Fruit fly (Drosophila melanogaster): ENCODE results near the gene CG31635.
A peak's percentile ranks its signal among the peaks of the same experiment; 100 is the strongest.

Gene CG31635

DNA sequence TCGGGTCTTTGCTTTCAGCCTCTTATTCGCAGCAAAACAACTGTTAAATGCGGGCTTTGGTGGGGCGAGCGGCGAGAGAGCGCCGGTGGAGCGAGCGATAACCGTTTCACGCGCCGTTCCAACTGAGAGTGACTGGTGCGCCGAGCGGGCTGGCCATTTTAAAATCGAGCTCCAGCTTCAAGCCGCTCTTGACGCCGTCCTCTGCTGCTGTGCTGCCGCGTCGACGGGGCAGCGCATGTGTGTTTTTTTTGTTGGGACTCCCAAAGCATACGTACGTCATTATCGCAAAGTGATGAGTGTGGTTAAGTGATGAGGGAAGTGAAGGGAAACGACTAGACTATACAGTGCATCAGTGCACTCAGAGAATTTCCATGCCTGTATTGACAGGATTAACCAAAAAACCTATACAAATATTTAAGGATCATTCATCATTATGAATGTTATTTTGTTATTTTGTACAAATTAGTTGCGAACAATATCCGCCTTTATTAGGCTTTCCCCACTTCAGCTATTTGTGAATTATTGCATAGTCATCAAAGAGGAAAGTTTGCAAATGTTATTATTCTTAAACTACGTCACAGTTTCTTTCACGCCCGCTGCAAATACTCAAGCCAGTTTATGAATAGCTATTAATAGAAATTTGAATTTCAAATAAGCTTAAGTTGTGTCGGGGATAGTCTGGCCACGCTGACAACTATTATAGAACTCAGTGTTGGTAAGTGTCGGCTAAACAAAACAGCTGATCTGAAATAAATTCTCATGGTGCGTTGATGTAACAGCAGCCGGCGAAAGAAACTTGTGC is 24.5 kb upstream of the CG31635 start, which contains the start of gene Spn27A (continued):
- TF ChIP-seq tap (tag; optimal IDR thresholded peaks at IDR 0.05) = no peak
- TF ChIP-seq Fer1 (GFP tag; optimal IDR thresholded peaks at IDR 0.05) = peak; percentile 46
- TF ChIP-seq p53 (GFP tag; optimal IDR thresholded peaks at IDR 0.05) = peak; percentile 58
- 0 out of 2 replicates have a peak, but pooled peaks have one; percentile 17 for TF ChIP-seq rib (GFP tag; IDR thresholded peaks at IDR 0.05)
- peak; percentile 59 to 99 for TF ChIP-seq Pdp1 (GFP tag; optimal IDR thresholded peaks at IDR 0.05)
- TF ChIP-seq CG11723 (GFP tag; optimal IDR thresholded peaks at IDR 0.05) = peak; percentile 35
- TF ChIP-seq lov (optimal IDR thresholded peaks at IDR 0.05) = no peak
- TF ChIP-seq lov (GFP tag; IDR thresholded peaks at IDR 0.05) = no peak
- TF ChIP-seq CG31224 (GFP tag; IDR thresholded peaks at IDR 0.05) = no peak
- TF ChIP-seq Mrtf (GFP tag; IDR thresholded peaks at IDR 0.05) = peak; percentile 24; the same call in 1 of the 3 replicates
- TF ChIP-seq amos (GFP tag; IDR thresholded peaks at IDR 0.05; ENCODE audit: partially characterized antibody) = peak; percentile 45; the same call in 1 of the 2 replicates
- peak; percentile 34 for TF ChIP-seq CG8290 (GFP tag; optimal IDR thresholded peaks at IDR 0.05)
- TF ChIP-seq CG8290 (tag; optimal IDR thresholded peaks at IDR 0.05) = peak in 1 of 2 experiments; percentile 55
- peak; percentile 59 for TF ChIP-seq Dip3 (GFP tag; optimal IDR thresholded peaks at IDR 0.05)
- TF ChIP-seq CG12236 (GFP tag; optimal IDR thresholded peaks at IDR 0.05) = no peak
- TF ChIP-seq CG12391 (tag; optimal IDR thresholded peaks at IDR 0.05) = peak; percentile 72
- TF ChIP-seq CG34376 (GFP tag; optimal IDR thresholded peaks at IDR 0.05) = peak; percentile 29
- peak; percentile 48 for TF ChIP-seq tin (GFP tag; optimal IDR thresholded peaks at IDR 0.05)
- TF ChIP-seq CG1602 (GFP tag; optimal IDR thresholded peaks at IDR 0.05) = peak; percentile 46
- TF ChIP-seq vfl (GFP tag; optimal IDR thresholded peaks at IDR 0.05) = peak; percentile 6
- no peak for TF ChIP-seq CkIIα-i1 (GFP tag; IDR thresholded peaks at IDR 0.05)

DNA sequence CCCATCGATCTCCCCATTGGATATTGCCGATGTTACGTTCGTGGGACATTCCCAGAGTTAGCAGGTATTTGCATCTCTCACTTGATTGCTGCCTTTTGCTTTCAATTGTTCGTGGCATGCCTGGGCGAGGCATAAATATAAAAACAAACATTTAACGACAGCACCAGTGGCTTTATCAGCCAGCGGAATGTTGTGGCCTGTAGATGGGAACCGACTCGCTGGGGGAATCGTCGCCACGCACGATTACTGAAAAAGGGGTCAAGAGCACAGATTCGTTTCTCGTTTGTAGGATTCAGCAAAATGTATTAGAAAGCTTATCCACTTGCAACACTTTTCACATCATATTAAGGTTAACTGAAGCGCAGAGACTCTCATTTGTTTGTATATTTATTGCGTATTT is 22.5 kb upstream of the CG31635 start:
- TF ChIP-seq zf30C (GFP tag; optimal IDR thresholded peaks at IDR 0.05) = no peak
- TF ChIP-seq CG6175 (GFP tag; IDR thresholded peaks at IDR 0.05) = 0 out of 3 replicates have a peak, but pooled peaks have one; percentile 25
- TF ChIP-seq sug (tag; optimal IDR thresholded peaks at IDR 0.05) = peak; percentile 55
- peak; percentile 35 for TF ChIP-seq CG12769 (tag; optimal IDR thresholded peaks at IDR 0.05)
- TF ChIP-seq CG15479 (GFP tag; optimal IDR thresholded peaks at IDR 0.05) = no peak
- peak; percentile 48 for TF ChIP-seq sens (GFP tag)
- TF ChIP-seq vnd (GFP tag; IDR thresholded peaks at IDR 0.05; ENCODE audit: partially characterized antibody) = no peak
- TF ChIP-seq Deaf1 (tag; optimal IDR thresholded peaks at IDR 0.05) = peak; percentile 46
- peak; percentile 73 for TF ChIP-seq sd (tag; optimal IDR thresholded peaks at IDR 0.05)
- TF ChIP-seq CG14050 (GFP tag; IDR thresholded peaks at IDR 0.05) = no peak

DNA sequence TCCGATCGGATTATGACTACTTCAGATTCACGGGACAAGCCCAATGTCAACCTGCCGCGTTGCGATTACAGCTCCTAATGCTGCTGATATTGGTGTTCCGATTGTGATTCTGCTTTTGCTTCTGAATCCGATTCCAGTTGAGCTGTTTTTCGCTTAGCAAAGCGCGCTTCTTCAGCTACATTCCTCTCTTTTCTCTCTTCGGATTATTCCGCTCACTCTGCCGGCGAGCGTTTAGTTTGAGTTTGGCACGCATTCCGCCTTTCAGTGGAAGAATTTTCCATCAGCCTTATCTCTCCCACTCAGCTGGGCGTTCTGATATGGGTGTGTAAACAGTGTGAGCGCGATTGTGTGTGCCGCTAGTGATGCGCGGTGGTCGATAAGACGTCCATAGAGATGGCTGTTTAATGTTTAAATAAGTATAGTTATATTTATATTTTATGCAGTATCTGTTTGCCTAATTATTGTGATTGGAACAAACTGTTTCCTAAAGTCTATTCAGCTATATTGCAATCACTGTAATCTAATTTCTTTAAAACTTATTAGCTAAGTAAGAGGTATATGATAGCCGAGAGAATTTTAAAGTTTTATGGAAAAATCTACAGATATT is 18.9 kb upstream of the CG31635 start, which contains the start of gene Galt:
TSS of gene Galt (minus strand) at position 315 of the 607 bp plus-strand sequence.
- TF ChIP-seq ase (GFP tag; IDR thresholded peaks at IDR 0.05) (no peak), Dip3 (GFP tag; optimal IDR thresholded peaks at IDR 0.05) (no peak), CG10209 (GFP tag; optimal IDR thresholded peaks at IDR 0.05) (peak; percentile 20), emc (GFP tag; optimal IDR thresholded peaks at IDR 0.05) (no peak), Deaf1 (tag; optimal IDR thresholded peaks at IDR 0.05) (peak; percentile 37), D (optimal IDR thresholded peaks at IDR 0.05) (no peak), D (GFP tag; optimal IDR thresholded peaks at IDR 0.05) (peak; percentile 27), H2.0 (GFP tag; IDR thresholded peaks at IDR 0.05) (peak; percentile 37; the same call in 1 of the 2 replicates), CG32767 (GFP tag; IDR thresholded peaks at IDR 0.05) (0 out of 2 replicates have a peak, but pooled peaks have one; percentile 21), Sox102F (GFP tag; optimal IDR thresholded peaks at IDR 0.05) (peak; percentile 26), CG7745 (tag; optimal IDR thresholded peaks at IDR 0.05) (no peak), sug (tag; optimal IDR thresholded peaks at IDR 0.05) (peak; percentile 79), exex (tag; optimal IDR thresholded peaks at IDR 0.05) (peak; percentile 66), MESR4 (GFP tag; optimal IDR thresholded peaks at IDR 0.05) (peak; percentile 33), CG18764 (GFP tag; optimal IDR thresholded peaks at IDR 0.05) (no peak), Kr (GFP tag; optimal IDR thresholded peaks at IDR 0.05) (no peak), NFAT (GFP tag; IDR thresholded peaks at IDR 0.05) (peak; percentile 79; the same call in 1 of the 2 replicates), CG1603 (tag; optimal IDR thresholded peaks at IDR 0.05) (no peak), bowl (GFP tag; IDR thresholded peaks at IDR 0.05) (no peak)

Measured in whole organism, embryonic.